Worm (Caenorhabditis elegans) whole organism, L4 larva: Measurements from ENCODE around the gene Y25C1A.14.

ENCODE experiments used
- D1046.2 ChIP-seq: fragments of 200-800 bp; sonication (Bioruptor generic); IDR thresholded peaks from 2 replicates; pipeline ENCODE4 v1.3.6; 2022; ENCODE audit warnings: missing genetic modification characterization, missing compliant biosample characterization
- F10B5.3 ChIP-seq: sonication (generic microtip); optimal IDR thresholded peaks from 2 replicates; lab custom pipeline; 2016; ENCODE audit warnings: mild to moderate bottlenecking, missing genetic modification characterization, missing compliant biosample characterization
- F37D6.2 ChIP-seq: sonication (generic microtip); optimal IDR thresholded peaks from 2 replicates; lab custom pipeline; 2016; ENCODE audit warnings: mild to moderate bottlenecking, missing genetic modification characterization, missing compliant biosample characterization
- F44E2.7 ChIP-seq: fragments of 200-800 bp; sonication (Bioruptor generic); IDR thresholded peaks from 2 replicates; pipeline ENCODE4 v2.1.2; 2022; ENCODE audit warnings: missing genetic modification characterization, missing compliant biosample characterization
- F49E8.2 ChIP-seq: sonication (generic microtip); optimal IDR thresholded peaks from 2 replicates; lab custom pipeline; 2016; ENCODE audit warnings: missing compliant biosample characterization, mild to moderate bottlenecking, missing genetic modification characterization, borderline replicate concordance
- R02D3.7 ChIP-seq: fragments of 150-350 bp; sonication (generic microtip); optimal IDR thresholded peaks from 3 replicates; lab custom pipeline; 2014; ENCODE audit warnings: missing biosample characterization, missing genetic modification characterization
- Y105C5A.15 ChIP-seq: fragments of 200-800 bp; sonication (Bioruptor generic); IDR thresholded peaks from 2 replicates; pipeline ENCODE4 v1.3.6; 2022; ENCODE audit warnings: missing genetic modification characterization, missing compliant biosample characterization
- ama-1 ChIP-seq: fragments of 150-350 bp; optimal IDR thresholded peaks from 2 replicates; lab custom pipeline; 2014; ENCODE audit warnings: inconsistent platforms, mixed read lengths
- arid-1 ChIP-seq: fragments of 200-800 bp; sonication (Bioruptor generic); conservative IDR thresholded peaks from 2 replicates; pipeline ENCODE4 v1.3.6; 2022; ENCODE audit warnings: missing genetic modification reagents, missing genetic modification characterization, missing compliant biosample characterization
- attf-4 ChIP-seq: sonication (generic microtip); optimal IDR thresholded peaks from 3 replicates; lab custom pipeline; 2017; ENCODE audit warnings: missing biosample characterization, missing genetic modification characterization
- ceh-20 ChIP-seq: fragments of 200-800 bp; sonication (Bioruptor generic); IDR thresholded peaks from 2 replicates; pipeline ENCODE4 v1.3.6; 2022; ENCODE audit warnings: missing genetic modification reagents, missing genetic modification characterization, missing compliant biosample characterization
- ceh-28 ChIP-seq: fragments of 150-350 bp; optimal IDR thresholded peaks from 2 replicates; lab custom pipeline; 2014; ENCODE audit warnings: missing biosample characterization, missing genetic modification reagents, missing genetic modification characterization
- ceh-32 ChIP-seq: sonication (generic microtip); optimal IDR thresholded peaks from 2 replicates; lab custom pipeline; 2016; ENCODE audit warnings: mild to moderate bottlenecking, missing genetic modification characterization, missing compliant biosample characterization; ENCODE audit not compliant: poor library complexity
- ceh-82 ChIP-seq: sonication (generic microtip); optimal IDR thresholded peaks from 2 replicates; lab custom pipeline; 2017; ENCODE audit warnings: missing biosample characterization, missing genetic modification characterization
- cey-2 ChIP-seq: sonication (generic microtip); optimal IDR thresholded peaks from 3 replicates; lab custom pipeline; 2017; ENCODE audit warnings: missing genetic modification characterization, mild to moderate bottlenecking, missing compliant biosample characterization, antibody characterized with exemption, borderline replicate concordance; ENCODE audit not compliant: insufficient read depth
- ctbp-1 ChIP-seq: fragments of 200-800 bp; sonication (Bioruptor generic); IDR thresholded peaks from 2 replicates; pipeline ENCODE4 v1.3.6; 2022; ENCODE audit warnings: missing genetic modification reagents, missing genetic modification characterization, missing compliant biosample characterization
- daf-16 ChIP-seq, 3 experiments: sonication (generic microtip); optimal IDR thresholded peaks; 2 replicates each; lab custom pipeline; 2016 to 2017; ENCODE audit warnings: missing genetic modification characterization in 3 of 3, missing genetic modification reagents in 3 of 3, mild to moderate bottlenecking in 2 of 3, missing compliant biosample characterization in 2 of 3, missing biosample characterization in 1 of 3, moderate library complexity in 1 of 3
- daf-19 ChIP-seq: fragments of 200-800 bp; sonication (Bioruptor generic); conservative IDR thresholded peaks from 2 replicates; pipeline ENCODE4 v1.3.6; 2022; ENCODE audit warnings: missing genetic modification characterization, missing compliant biosample characterization
- egl-27 ChIP-seq: sonication (generic microtip); optimal IDR thresholded peaks from 3 replicates; lab custom pipeline; 2017; ENCODE audit warnings: missing biosample characterization, missing genetic modification reagents, missing genetic modification characterization
- gei-8 ChIP-seq: fragments of 200-800 bp; sonication (Bioruptor generic); optimal IDR thresholded peaks from 2 replicates; lab custom pipeline; 2018; ENCODE audit warnings: mild to moderate bottlenecking, missing genetic modification characterization, missing compliant biosample characterization
- hif-1 ChIP-seq, 2 experiments: sonication (generic microtip); optimal IDR thresholded peaks; 2 replicates each; lab custom pipeline; 2016 to 2017; ENCODE audit warnings: missing compliant biosample characterization in 2 of 2, missing genetic modification characterization in 2 of 2, missing genetic modification reagents in 2 of 2, missing genotype in 2 of 2, mild to moderate bottlenecking in 1 of 2
- hlh-11 ChIP-seq: fragments of 200-800 bp; sonication (Bioruptor generic); optimal IDR thresholded peaks from 2 replicates; lab custom pipeline; 2018; ENCODE audit warnings: mild to moderate bottlenecking, missing genetic modification characterization, missing compliant biosample characterization
- hlh-30 ChIP-seq: sonication (generic microtip); optimal IDR thresholded peaks from 2 replicates; lab custom pipeline; 2017; ENCODE audit warnings: antibody characterized with exemption, mild to moderate bottlenecking, missing genetic modification characterization, missing compliant biosample characterization; ENCODE audit not compliant: insufficient read depth
- jun-1 ChIP-seq: fragments of 150-350 bp; optimal IDR thresholded peaks from 2 replicates; lab custom pipeline; 2014; ENCODE audit warnings: missing biosample characterization, missing genetic modification reagents, missing genetic modification characterization
- lim-7 ChIP-seq: fragments of 200-800 bp; sonication (Bioruptor generic); IDR thresholded peaks from 2 replicates; pipeline ENCODE4 v1.3.6; 2022; ENCODE audit warnings: missing genetic modification characterization, missing compliant biosample characterization
- lin-13 ChIP-seq: fragments of 150-350 bp; optimal IDR thresholded peaks from 2 replicates; lab custom pipeline; 2014; ENCODE audit warnings: missing biosample characterization, missing genetic modification reagents, missing genetic modification characterization
- lin-39 ChIP-seq: fragments of 150-350 bp; optimal IDR thresholded peaks from 2 replicates; lab custom pipeline; 2014; ENCODE audit warnings: missing biosample characterization, missing genetic modification reagents, missing genetic modification characterization
- mes-2 ChIP-seq: sonication (generic microtip); optimal IDR thresholded peaks from 2 replicates; lab custom pipeline; 2016; ENCODE audit warnings: missing genotype, mild to moderate bottlenecking, missing genetic modification characterization, missing compliant biosample characterization; ENCODE audit not compliant: poor library complexity, severe bottlenecking
- nhr-11 ChIP-seq: fragments of 150-350 bp; optimal IDR thresholded peaks from 2 replicates; lab custom pipeline; 2014; ENCODE audit warnings: missing biosample characterization, missing genetic modification characterization
- nhr-237 ChIP-seq: sonication (generic microtip); optimal IDR thresholded peaks from 2 replicates; lab custom pipeline; 2017; ENCODE audit warnings: missing biosample characterization, missing genetic modification characterization
- nhr-28 ChIP-seq: fragments of 150-350 bp; optimal IDR thresholded peaks from 2 replicates; lab custom pipeline; 2014; ENCODE audit warnings: missing biosample characterization, missing genetic modification characterization
- nhr-48 ChIP-seq: sonication (generic microtip); optimal IDR thresholded peaks from 2 replicates; lab custom pipeline; 2016; ENCODE audit warnings: mild to moderate bottlenecking, missing genetic modification characterization, missing compliant biosample characterization
- php-3 ChIP-seq: fragments of 200-800 bp; sonication (Bioruptor generic); IDR thresholded peaks from 2 replicates; pipeline ENCODE4 v1.3.6; 2022; ENCODE audit warnings: missing genetic modification reagents, missing genetic modification characterization, missing compliant biosample characterization
- rbr-2 ChIP-seq: sonication (generic microtip); optimal IDR thresholded peaks from 2 replicates; lab custom pipeline; 2016; ENCODE audit warnings: missing genotype, missing genetic modification characterization, missing compliant biosample characterization
- saeg-2 ChIP-seq: fragments of 200-800 bp; sonication (Bioruptor generic); IDR thresholded peaks from 2 replicates; pipeline ENCODE4 v1.3.6; 2022; ENCODE audit warnings: missing genetic modification reagents, missing genetic modification characterization, missing compliant biosample characterization
- skn-1 ChIP-seq: fragments of 150-350 bp; optimal IDR thresholded peaks from 2 replicates; lab custom pipeline; 2014; ENCODE audit warnings: missing biosample characterization, missing genetic modification characterization
- snpc-1.2 ChIP-seq: fragments of 200-800 bp; sonication (Bioruptor generic); IDR thresholded peaks from 2 replicates; pipeline ENCODE4 v1.3.6; 2022; ENCODE audit warnings: missing genetic modification reagents, missing genetic modification characterization, missing compliant biosample characterization
- snpc-4 ChIP-seq: fragments of 150-350 bp; optimal IDR thresholded peaks from 2 replicates; lab custom pipeline; 2014; ENCODE audit warnings: missing biosample characterization, missing genetic modification characterization
- tag-97 ChIP-seq: fragments of 200-800 bp; sonication (Bioruptor generic); IDR thresholded peaks from 2 replicates; pipeline ENCODE4 v1.3.6; 2022; ENCODE audit warnings: missing genetic modification characterization, missing compliant biosample characterization
- unc-130 ChIP-seq: sonication (generic microtip); optimal IDR thresholded peaks from 2 replicates; lab custom pipeline; 2016; ENCODE audit warnings: missing genetic modification reagents, missing genetic modification characterization, missing compliant biosample characterization
- unc-39 ChIP-seq: sonication (generic microtip); optimal IDR thresholded peaks from 2 replicates; lab custom pipeline; 2017; ENCODE audit warnings: missing biosample characterization, missing genetic modification characterization
- zag-1 ChIP-seq: fragments of 150-350 bp; optimal IDR thresholded peaks from 2 replicates; lab custom pipeline; 2014; ENCODE audit warnings: missing biosample characterization, missing genetic modification characterization
- zfp-2 ChIP-seq: sonication (generic microtip); optimal IDR thresholded peaks from 2 replicates; lab custom pipeline; 2016; ENCODE audit warnings: mild to moderate bottlenecking, missing genetic modification characterization, missing compliant biosample characterization
- zfp-3 ChIP-seq: fragments of 200-800 bp; sonication (Bioruptor generic); conservative IDR thresholded peaks from 2 replicates; pipeline ENCODE4 v1.3.6; 2022; ENCODE audit warnings: missing genetic modification reagents, missing genetic modification characterization, missing compliant biosample characterization
- zip-11 ChIP-seq: fragments of 200-800 bp; sonication (Bioruptor generic); IDR thresholded peaks from 2 replicates; pipeline ENCODE4 v1.3.6; 2022; ENCODE audit warnings: missing genetic modification characterization, missing compliant biosample characterization
- ztf-11 ChIP-seq: fragments of 150-350 bp; optimal IDR thresholded peaks from 2 replicates; lab custom pipeline; 2014; ENCODE audit warnings: missing biosample characterization, missing genetic modification characterization

Y25C1A.14 gene

DNA sequence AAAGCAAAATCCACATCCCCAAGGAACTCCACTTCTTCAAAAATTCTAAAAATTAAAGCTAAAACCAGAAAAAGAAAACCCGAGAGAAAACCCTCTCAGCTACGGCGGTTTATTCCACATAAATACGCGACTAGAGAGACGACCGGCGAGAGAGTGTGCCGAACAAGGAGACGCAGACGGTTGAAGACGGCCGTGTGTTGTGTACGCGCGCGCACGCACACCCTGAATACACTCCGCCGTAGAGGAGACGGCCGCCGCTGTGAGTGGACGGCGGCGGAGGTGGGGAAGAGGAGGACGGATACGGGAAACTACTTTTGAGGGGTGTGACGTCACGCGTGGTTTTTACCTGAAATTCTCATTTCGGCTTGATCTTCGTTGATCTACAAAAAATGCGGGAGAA lies 42.1 kb downstream of the Y25C1A.14 start (continued):
- TF ChIP-seq egl-27 (tag; lab: Kevin White, UChicago) (no peak), unc-130 (GFP tag; lab: Kevin White, UChicago) (no peak), daf-16 (GFP tag; optimal IDR thresholded peaks at IDR 0.05; lab: Kevin White, UChicago) (no peak), daf-16 (tag; optimal IDR thresholded peaks at IDR 0.05; lab: Kevin White, UChicago) (peak; percentile 29), tag-97 (no peak), arid-1 (no peak), mes-2 (tag; lab: Kevin White, UChicago) (peak; percentile 30), jun-1 (tag; lab: Kevin White, UChicago) (no peak), daf-19 (GFP tag; lab: Robert Waterston, UW) (no peak), F37D6.2 (tag; lab: Kevin White, UChicago) (no peak), nhr-28 (tag; lab: Kevin White, UChicago) (peak; percentile 40), ama-1 (no peak), F10B5.3 (tag; lab: Kevin White, UChicago) (no peak), saeg-2 (GFP tag; lab: Robert Waterston, UW) (no peak), lin-39 (tag; lab: Kevin White, UChicago) (no peak), attf-4 (tag; lab: Kevin White, UChicago) (no peak), cey-2 (no peak), lim-7 (GFP tag; lab: Robert Waterston, UW) (no peak), zfp-2 (tag; lab: Kevin White, UChicago) (no peak), ceh-28 (tag; lab: Kevin White, UChicago) (no peak), ceh-32 (no peak), F44E2.7 (no peak), snpc-1.2 (GFP tag; lab: Robert Waterston, UW) (no peak), ctbp-1 (GFP tag; lab: Robert Waterston, UW) (no peak), zag-1 (no peak), rbr-2 (tag; lab: Kevin White, UChicago) (peak; percentile 21), hif-1 (tag; optimal IDR thresholded peaks at IDR 0.05; lab: Kevin White, UChicago) (peak in 1 of 2 experiments; percentile 17), gei-8 (GFP tag; lab: Kevin White, UChicago) (no peak), unc-39 (tag; lab: Kevin White, UChicago) (no peak), lin-13 (no peak), php-3 (GFP tag; lab: Robert Waterston, UW) (no peak), ztf-11 (tag; lab: Kevin White, UChicago) (no peak), zfp-3 (GFP tag; lab: Robert Waterston, UW) (no peak), nhr-11 (tag; lab: Kevin White, UChicago) (no peak), D1046.2 (GFP tag; lab: Robert Waterston, UW) (no peak), ceh-82 (tag; lab: Kevin White, UChicago) (no peak), nhr-48 (no peak), Y105C5A.15 (no peak), snpc-4 (tag; lab: Kevin White, UChicago) (no peak), nhr-237 (tag; lab: Kevin White, UChicago) (no peak), hlh-30 (tag; lab: Kevin White, UChicago) (no peak), ceh-20 (GFP tag; lab: Robert Waterston, UW) (no peak), F49E8.2 (tag; lab: Kevin White, UChicago) (no peak), hlh-11 (peak; percentile 33), R02D3.7 (tag; lab: Kevin White, UChicago) (no peak), zip-11 (GFP tag; lab: Robert Waterston, UW) (no peak), skn-1 (tag; lab: Kevin White, UChicago) (no peak)
